Fruit fly (Drosophila melanogaster) ovary, adult (tissue): ENCODE results near the gene CkIIalpha.

Experiments
- CG17801 ChIP-seq: fragments of 200-800 bp; optimal IDR thresholded peaks from 2 replicates; lab custom pipeline; 2019; ENCODE audit warnings: missing biosample characterization, mild to moderate bottlenecking, missing genetic modification characterization, moderate library complexity; ENCODE audit not compliant: partially characterized antibody

Gene CkIIalpha

DNA sequence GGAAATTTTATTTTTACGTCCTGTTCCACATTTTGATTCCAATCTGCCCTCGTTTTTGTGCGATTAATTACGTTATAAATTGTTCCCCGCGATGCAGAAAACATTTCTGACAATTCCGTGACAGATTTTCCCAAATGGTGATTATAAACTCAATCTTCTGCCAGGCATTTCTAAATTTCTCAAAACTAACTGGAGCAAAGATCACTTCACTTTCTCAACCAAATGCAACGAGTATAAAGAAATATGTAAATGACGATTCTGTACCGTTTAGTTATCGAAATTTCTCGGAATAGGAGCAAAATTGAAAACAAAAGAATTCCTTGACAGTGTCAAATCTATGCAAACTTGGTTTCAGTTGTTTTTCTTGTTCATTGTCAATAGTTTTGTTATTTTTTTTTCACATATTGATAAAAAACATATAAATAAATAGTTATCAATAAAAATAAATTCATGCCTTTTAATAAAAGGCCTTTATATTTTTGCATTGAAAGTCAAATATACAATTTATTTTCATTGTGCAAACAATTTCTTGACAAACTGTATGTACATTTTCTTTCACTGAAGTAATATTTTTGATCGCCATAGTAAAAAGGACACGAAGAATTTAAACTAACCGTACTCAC, at the start of gene CkIIalpha:
Gene CkIIalpha (plus strand): TSS at position 270 of the 623 bp plus-strand sequence.
- TF ChIP-seq CG17801 (GFP tag; lab: Kevin White, UChicago): no peak

- no peak for TF ChIP-seq CG17801 (GFP tag; lab: Kevin White, UChicago)
Observed at dm6 chr3L:23081256-23081655, 15.6 kb upstream of the CkIIalpha start.

- no peak for TF ChIP-seq CG17801 (GFP tag; lab: Kevin White, UChicago)
Observed at dm6 chr3L:23088927-23089326, 7.9 kb upstream of the CkIIalpha start.

DNA sequence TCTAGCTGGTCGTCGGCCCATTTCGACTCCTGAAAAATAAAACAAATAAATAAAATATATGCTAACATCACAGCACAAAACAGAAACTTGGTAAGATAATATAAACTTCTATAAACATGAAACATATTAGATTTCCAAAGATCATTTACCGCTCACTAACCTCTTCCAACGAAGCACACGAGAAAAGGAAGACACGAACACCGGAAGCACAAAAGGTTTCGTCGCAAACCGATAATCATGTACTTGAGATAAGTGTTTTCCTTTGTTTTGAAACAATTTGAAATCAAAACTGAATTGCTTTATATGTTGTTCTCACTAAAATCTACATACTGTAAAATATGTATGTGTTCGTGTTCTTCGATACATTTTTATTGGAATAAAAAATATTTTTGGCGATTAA, 1.6 kb upstream of the CkIIalpha start, which contains the start of gene RpL10:
Gene RpL10 (minus strand): TSS at position 195 of the 400 bp plus-strand sequence.
- peak; percentile 77 for TF ChIP-seq CG17801 (GFP tag; lab: Kevin White, UChicago)

DNA sequence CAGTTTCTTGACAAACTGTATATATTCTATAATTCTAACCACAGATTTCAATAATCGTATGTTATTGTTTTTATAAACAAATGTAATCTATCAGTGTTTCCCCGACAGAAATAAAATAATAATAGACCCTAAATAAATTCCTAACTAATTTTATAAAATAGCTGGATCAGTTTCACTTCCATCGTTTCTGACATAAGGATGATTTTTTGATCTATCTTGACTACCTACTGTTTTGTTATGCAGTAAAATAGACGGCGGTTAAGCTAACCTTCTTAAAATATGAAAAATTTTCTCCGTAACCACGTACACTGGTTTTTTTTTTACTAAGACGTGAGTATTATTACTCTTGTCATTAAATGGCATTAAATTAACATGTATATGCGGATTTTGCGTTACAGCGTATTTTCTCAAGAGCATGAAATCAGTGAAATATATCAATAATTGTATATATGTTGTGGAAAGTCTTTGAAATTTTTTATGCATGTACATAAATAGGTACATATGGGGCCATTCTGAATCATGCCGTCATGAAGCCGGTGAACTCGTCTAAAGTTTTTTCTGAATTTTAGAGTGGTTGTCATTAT, 2.6 kb downstream of the CkIIalpha start:
- TF ChIP-seq CG17801 (GFP tag; lab: Kevin White, UChicago): no peak

DNA sequence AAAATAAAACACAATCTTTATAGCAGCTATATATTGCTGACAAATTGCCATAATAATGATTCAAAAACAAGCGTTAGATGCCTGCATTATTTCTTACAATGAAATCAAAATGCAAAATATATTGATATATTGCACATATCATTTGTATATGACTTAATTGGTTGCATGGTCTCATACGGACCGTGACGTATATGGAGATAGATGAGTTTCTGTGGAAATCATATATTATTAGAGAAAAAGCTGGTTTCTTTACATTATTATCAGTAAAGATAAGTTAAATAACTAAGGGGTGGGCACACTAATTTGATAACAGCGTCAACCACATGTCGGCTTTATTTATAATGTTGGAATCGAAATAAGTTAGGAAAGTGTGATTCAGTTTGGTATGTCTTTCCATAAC, 28.9 kb downstream of the CkIIalpha start, which contains the start of gene CG33217:
Gene CG33217 (plus strand): TSS at position 290 of the 400 bp plus-strand sequence.
- no peak for TF ChIP-seq CG17801 (GFP tag; lab: Kevin White, UChicago)

- TF ChIP-seq CG17801 (GFP tag; lab: Kevin White, UChicago): no peak
Observed at dm6 chr3L:23150297-23150919, 53.5 kb downstream of the CkIIalpha start, which contains the start of gene Vps11. Vps11 (minus strand) TSS chr3L:23150499.
